Fruit fly (Drosophila melanogaster): ENCODE data around the gene Fur1.

Gene Fur1

dm6 chr3R:25331103-25331502 is 141.8 kb downstream of the Fur1 start, which contains the start of gene CHKov2:
Gene CHKov2 (minus strand): TSS chr3R:25331203.
- no peak for TF ChIP-seq noc (tag; optimal IDR thresholded peaks at IDR 0.05)

dm6 chr3R:25329079-25329478 is 143.8 kb downstream of the Fur1 start, which contains the start of gene CHKov1:
Gene CHKov1 (minus strand): TSS chr3R:25329316.
- peak; percentile 48 for TF ChIP-seq noc (tag; optimal IDR thresholded peaks at IDR 0.05)

- TF ChIP-seq noc (tag; optimal IDR thresholded peaks at IDR 0.05), result no peak
Observed at dm6 chr3R:25322657-25323056, 150.2 kb downstream of the Fur1 start, which contains the start of gene CG10562. Gene CG10562 (minus strand): TSS chr3R:25322757.

- no peak for TF ChIP-seq noc (tag; optimal IDR thresholded peaks at IDR 0.05)
Observed at dm6 chr3R:25321681-25322080, 151.2 kb downstream of the Fur1 start.

- TF ChIP-seq noc (tag; optimal IDR thresholded peaks at IDR 0.05), result peak; percentile 34
Observed at dm6 chr3R:25320898-25321297, 152.0 kb downstream of the Fur1 start.

- no peak for TF ChIP-seq noc (tag; optimal IDR thresholded peaks at IDR 0.05)
Observed at dm6 chr3R:25320051-25320705, 152.7 kb downstream of the Fur1 start, which contains the start of gene CG10560. Gene CG10560 (minus strand): TSS chr3R:25320101.

- TF ChIP-seq noc (tag; optimal IDR thresholded peaks at IDR 0.05), result no peak
Observed at dm6 chr3R:25318011-25318410, 154.8 kb downstream of the Fur1 start, which contains the start of gene CG10553. Gene CG10553 (minus strand): TSS chr3R:25318111.

- no peak for TF ChIP-seq noc (tag; optimal IDR thresholded peaks at IDR 0.05)
Observed at dm6 chr3R:25316016-25316415, 156.8 kb downstream of the Fur1 start, which contains the start of gene CG10559. Gene CG10559 (minus strand): TSS chr3R:25316116.

dm6 chr3R:25313771-25314170 is 159.1 kb downstream of the Fur1 start, which contains the start of gene CG31087:
Gene CG31087 (minus strand): TSS chr3R:25313833.
- no peak for TF ChIP-seq noc (tag; optimal IDR thresholded peaks at IDR 0.05)

dm6 chr3R:25312583-25312982 is 160.3 kb downstream of the Fur1 start:
- no peak for TF ChIP-seq noc (tag; optimal IDR thresholded peaks at IDR 0.05)

- no peak for TF ChIP-seq noc (tag; optimal IDR thresholded peaks at IDR 0.05)
Observed at dm6 chr3R:25310843-25311242, 162.0 kb downstream of the Fur1 start, which contains the start of gene CG31099. Gene CG31099 (minus strand): TSS chr3R:25310943.

dm6 chr3R:25309175-25309574 is 163.7 kb downstream of the Fur1 start:
- TF ChIP-seq noc (tag; optimal IDR thresholded peaks at IDR 0.05), result peak; percentile 1

- TF ChIP-seq noc (tag; optimal IDR thresholded peaks at IDR 0.05), result no peak
Observed at dm6 chr3R:25308228-25308627, 164.6 kb downstream of the Fur1 start, which contains the start of gene CG10550. Gene CG10550 (minus strand): TSS chr3R:25308391.

dm6 chr3R:25305822-25306544 is 166.9 kb downstream of the Fur1 start:
- peak; percentile 47 for TF ChIP-seq noc (tag; optimal IDR thresholded peaks at IDR 0.05)

- TF ChIP-seq noc (tag; optimal IDR thresholded peaks at IDR 0.05), result no peak
Observed at dm6 chr3R:25303857-25304440, 168.9 kb downstream of the Fur1 start, which contains the start of gene CG31436. Gene CG31436 (plus strand): TSS chr3R:25304137.

dm6 chr3R:25302239-25302638 is 170.6 kb downstream of the Fur1 start, which contains the start of gene CG31370:
Gene CG31370 (plus strand): TSS chr3R:25302464.
- TF ChIP-seq noc (tag; optimal IDR thresholded peaks at IDR 0.05), result no peak
